Worm (Caenorhabditis elegans): Measurements from ENCODE around the gene C01G5.25.

Gene C01G5.25

DNA sequence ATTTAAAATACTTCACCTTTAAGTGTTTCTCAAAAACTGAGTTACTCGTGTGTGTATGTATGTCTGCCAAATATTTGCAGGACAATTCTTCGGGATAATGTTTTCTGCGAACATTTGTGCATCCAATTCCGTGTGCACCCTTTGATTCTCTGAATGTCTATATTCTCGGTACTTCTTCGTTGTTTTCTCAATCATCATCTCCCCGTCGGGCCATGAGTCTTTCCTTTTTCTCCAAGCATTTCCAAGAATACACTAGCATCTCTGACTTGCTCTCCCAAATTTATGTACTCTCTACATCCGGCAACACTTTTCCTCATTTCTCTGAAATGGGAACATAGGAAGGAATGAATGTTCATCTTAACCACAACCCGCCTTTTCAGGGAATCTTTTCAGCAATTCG lies 26.8 kb upstream of the C01G5.25 start:
- no peak for TF ChIP-seq tra-4 (tag; optimal IDR thresholded peaks at IDR 0.05)
- TF ChIP-seq scrt-1 (GFP tag; IDR thresholded peaks at IDR 0.05) = no peak
- TF ChIP-seq B0310.2 (tag; optimal IDR thresholded peaks at IDR 0.05) = no peak
- TF ChIP-seq flt-1 (GFP tag; IDR thresholded peaks at IDR 0.05) = no peak
- no peak for TF ChIP-seq sea-1 (GFP tag; conservative IDR thresholded peaks at IDR 0.05)
- TF ChIP-seq ceh-36 (tag; optimal IDR thresholded peaks at IDR 0.05) = no peak
- no peak for TF ChIP-seq ceh-13 (GFP tag; optimal IDR thresholded peaks at IDR 0.05)
- TF ChIP-seq tbx-11 (GFP tag; IDR thresholded peaks at IDR 0.05) = no peak
- TF ChIP-seq tbx-37 (GFP tag; conservative IDR thresholded peaks at IDR 0.05) = no peak
- no peak for TF ChIP-seq aly-1 (tag; optimal IDR thresholded peaks at IDR 0.05)
- TF ChIP-seq ama-1 (optimal IDR thresholded peaks at IDR 0.05) = no peak
- TF ChIP-seq F13C5.2 (tag; optimal IDR thresholded peaks at IDR 0.05) = no peak
- TF ChIP-seq hmbx-1 (tag; optimal IDR thresholded peaks at IDR 0.05) = no peak
- no peak for TF ChIP-seq ets-7 (tag; optimal IDR thresholded peaks at IDR 0.05)
- no peak for TF ChIP-seq pes-1 (GFP tag; IDR thresholded peaks at IDR 0.05)
- no peak for TF ChIP-seq hnd-1 (tag; optimal IDR thresholded peaks at IDR 0.05)

ce11 chrIV:6517859-6518258 lies 23.6 kb upstream of the C01G5.25 start, which contains the start of gene C01G5.7:
C01G5.7 (plus strand) TSS chrIV:6518159.
- TF ChIP-seq flt-1 (GFP tag; IDR thresholded peaks at IDR 0.05) (no peak), ceh-36 (tag; optimal IDR thresholded peaks at IDR 0.05) (no peak), tra-4 (tag; optimal IDR thresholded peaks at IDR 0.05) (no peak), aly-1 (tag; optimal IDR thresholded peaks at IDR 0.05) (no peak), F13C5.2 (tag; optimal IDR thresholded peaks at IDR 0.05) (no peak), ets-7 (tag; optimal IDR thresholded peaks at IDR 0.05) (no peak), hmbx-1 (tag; optimal IDR thresholded peaks at IDR 0.05) (no peak), scrt-1 (GFP tag; IDR thresholded peaks at IDR 0.05) (no peak), sea-1 (GFP tag; conservative IDR thresholded peaks at IDR 0.05) (no peak), ama-1 (optimal IDR thresholded peaks at IDR 0.05) (no peak), hmg-4 (GFP tag; optimal IDR thresholded peaks at IDR 0.05) (no peak), tbx-37 (GFP tag; conservative IDR thresholded peaks at IDR 0.05) (no peak), hnd-1 (tag; optimal IDR thresholded peaks at IDR 0.05) (no peak), B0310.2 (tag; optimal IDR thresholded peaks at IDR 0.05) (no peak), ceh-13 (GFP tag; optimal IDR thresholded peaks at IDR 0.05) (no peak), tbx-11 (GFP tag; IDR thresholded peaks at IDR 0.05) (no peak), pes-1 (GFP tag; IDR thresholded peaks at IDR 0.05) (no peak)

ce11 chrIV:6519593-6519992 lies 21.9 kb upstream of the C01G5.25 start, which contains the start of gene C01G5.9:
C01G5.9 (plus strand) TSS chrIV:6519893.
- TF ChIP-seq B0310.2 (tag; optimal IDR thresholded peaks at IDR 0.05) (no peak), ets-7 (tag; optimal IDR thresholded peaks at IDR 0.05) (no peak), hnd-1 (tag; optimal IDR thresholded peaks at IDR 0.05) (no peak), pes-1 (GFP tag; IDR thresholded peaks at IDR 0.05) (no peak), scrt-1 (GFP tag; IDR thresholded peaks at IDR 0.05) (no peak), tbx-11 (GFP tag; IDR thresholded peaks at IDR 0.05) (no peak), ceh-13 (GFP tag; optimal IDR thresholded peaks at IDR 0.05) (no peak), sea-1 (GFP tag; conservative IDR thresholded peaks at IDR 0.05) (no peak), ceh-36 (tag; optimal IDR thresholded peaks at IDR 0.05) (no peak), aly-1 (tag; optimal IDR thresholded peaks at IDR 0.05) (no peak), ama-1 (optimal IDR thresholded peaks at IDR 0.05) (no peak), hmg-4 (GFP tag; optimal IDR thresholded peaks at IDR 0.05) (no peak), hmbx-1 (tag; optimal IDR thresholded peaks at IDR 0.05) (no peak), tbx-37 (GFP tag; conservative IDR thresholded peaks at IDR 0.05) (no peak)

ce11 chrIV:6522305-6522917 lies 19.1 kb upstream of the C01G5.25 start, which contains the start of gene ddi-1:
ddi-1 (plus strand) TSS chrIV:6522867.
- TF ChIP-seq ama-1 (optimal IDR thresholded peaks at IDR 0.05) (no peak), hmbx-1 (tag; optimal IDR thresholded peaks at IDR 0.05) (no peak), hmg-4 (GFP tag; optimal IDR thresholded peaks at IDR 0.05) (no peak), flt-1 (GFP tag; IDR thresholded peaks at IDR 0.05) (no peak), sea-1 (GFP tag; conservative IDR thresholded peaks at IDR 0.05) (no peak), tbx-37 (GFP tag; conservative IDR thresholded peaks at IDR 0.05) (no peak), pes-1 (GFP tag; IDR thresholded peaks at IDR 0.05) (no peak), F13C5.2 (tag; optimal IDR thresholded peaks at IDR 0.05) (no peak), ceh-13 (GFP tag; optimal IDR thresholded peaks at IDR 0.05) (no peak), tra-4 (tag; optimal IDR thresholded peaks at IDR 0.05) (no peak)

DNA sequence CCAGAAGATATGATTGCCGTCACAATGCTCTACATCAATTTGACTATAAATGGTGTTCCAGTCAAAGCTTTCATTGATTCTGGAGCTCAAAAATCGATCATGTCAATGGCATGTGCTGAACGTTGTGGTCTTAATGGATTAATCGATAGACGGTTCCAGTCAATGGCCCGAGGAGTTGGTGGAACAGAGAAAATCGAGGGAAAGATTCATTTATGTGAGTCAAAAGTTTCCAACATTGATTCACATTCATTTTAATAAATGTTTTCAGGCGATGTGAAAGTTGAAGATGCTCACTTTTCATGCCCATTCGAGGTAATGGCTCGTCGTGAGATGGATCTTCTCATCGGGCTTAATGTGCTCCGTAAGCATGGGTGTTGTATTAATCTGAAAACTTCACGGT lies 17.7 kb upstream of the C01G5.25 start:
- no peak for TF ChIP-seq hmg-4 (GFP tag; optimal IDR thresholded peaks at IDR 0.05)
- no peak for TF ChIP-seq ama-1 (optimal IDR thresholded peaks at IDR 0.05)
- TF ChIP-seq ets-7 (tag; optimal IDR thresholded peaks at IDR 0.05) = no peak
- no peak for TF ChIP-seq scrt-1 (GFP tag; IDR thresholded peaks at IDR 0.05)
- TF ChIP-seq tra-4 (tag; optimal IDR thresholded peaks at IDR 0.05) = no peak
- TF ChIP-seq tbx-37 (GFP tag; conservative IDR thresholded peaks at IDR 0.05) = no peak
- no peak for TF ChIP-seq ceh-36 (tag; optimal IDR thresholded peaks at IDR 0.05)
- no peak for TF ChIP-seq sea-1 (GFP tag; conservative IDR thresholded peaks at IDR 0.05)
- no peak for TF ChIP-seq B0310.2 (tag; optimal IDR thresholded peaks at IDR 0.05)
- no peak for TF ChIP-seq F13C5.2 (tag; optimal IDR thresholded peaks at IDR 0.05)

DNA sequence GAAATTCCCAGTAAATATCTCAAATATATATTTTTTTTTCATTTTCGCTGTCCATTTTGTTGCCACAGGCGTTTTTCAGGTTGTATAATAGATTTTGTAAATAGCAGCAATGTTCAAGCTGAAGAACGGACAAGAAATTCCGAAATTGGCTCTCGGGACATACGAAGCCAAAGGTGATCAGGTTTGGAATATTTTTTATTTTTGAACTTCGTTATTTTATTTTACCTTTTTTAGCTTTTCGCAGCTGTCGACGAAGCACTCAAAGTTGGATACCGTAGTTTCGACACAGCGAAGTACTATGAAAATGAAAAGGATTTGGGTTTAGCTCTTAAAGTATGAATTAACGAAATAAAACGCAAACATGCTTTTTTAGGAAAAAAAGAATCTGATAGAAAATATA lies 17.0 kb upstream of the C01G5.25 start, which contains the start of gene C01G5.5:
C01G5.5 (plus strand) TSS at position 80 of the 400 bp plus-strand sequence.
- no peak for TF ChIP-seq ceh-36 (tag; optimal IDR thresholded peaks at IDR 0.05)
- no peak for TF ChIP-seq scrt-1 (GFP tag; IDR thresholded peaks at IDR 0.05)
- no peak for TF ChIP-seq B0310.2 (tag; optimal IDR thresholded peaks at IDR 0.05)
- TF ChIP-seq tbx-11 (GFP tag; IDR thresholded peaks at IDR 0.05) = no peak
- no peak for TF ChIP-seq hmbx-1 (tag; optimal IDR thresholded peaks at IDR 0.05)
- no peak for TF ChIP-seq hnd-1 (tag; optimal IDR thresholded peaks at IDR 0.05)
- TF ChIP-seq tra-4 (tag; optimal IDR thresholded peaks at IDR 0.05) = no peak
- TF ChIP-seq F13C5.2 (tag; optimal IDR thresholded peaks at IDR 0.05) = no peak
- no peak for TF ChIP-seq sea-1 (GFP tag; conservative IDR thresholded peaks at IDR 0.05)
- no peak for TF ChIP-seq ceh-13 (GFP tag; optimal IDR thresholded peaks at IDR 0.05)
- TF ChIP-seq ets-7 (tag; optimal IDR thresholded peaks at IDR 0.05) = no peak
- TF ChIP-seq aly-1 (tag; optimal IDR thresholded peaks at IDR 0.05) = no peak
- no peak for TF ChIP-seq pes-1 (GFP tag; IDR thresholded peaks at IDR 0.05)
- TF ChIP-seq ama-1 (optimal IDR thresholded peaks at IDR 0.05) = no peak
- no peak for TF ChIP-seq tbx-37 (GFP tag; conservative IDR thresholded peaks at IDR 0.05)

DNA sequence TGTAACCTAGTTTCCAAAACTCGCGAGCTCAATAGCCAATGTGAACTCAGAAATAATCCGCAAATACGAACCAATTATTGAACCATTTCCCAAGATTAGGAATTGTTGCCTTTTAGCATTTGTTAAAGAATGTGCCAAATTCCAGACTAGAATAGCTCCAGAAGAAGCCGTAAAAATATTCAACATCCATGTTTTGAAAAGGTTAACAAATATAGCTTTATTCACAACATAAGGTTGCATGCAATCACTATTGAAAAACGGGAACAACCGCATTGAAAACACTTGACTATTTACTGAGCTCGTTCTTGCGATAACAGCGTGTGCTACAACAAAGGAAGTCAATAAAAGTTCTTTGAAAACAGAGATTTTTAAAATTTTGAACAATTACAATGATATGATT lies 15.0 kb upstream of the C01G5.25 start:
- no peak for TF ChIP-seq pes-1 (GFP tag; IDR thresholded peaks at IDR 0.05)
- TF ChIP-seq tbx-37 (GFP tag; conservative IDR thresholded peaks at IDR 0.05) = no peak
- no peak for TF ChIP-seq hmg-4 (GFP tag; optimal IDR thresholded peaks at IDR 0.05)
- no peak for TF ChIP-seq ets-7 (tag; optimal IDR thresholded peaks at IDR 0.05)
- no peak for TF ChIP-seq hnd-1 (tag; optimal IDR thresholded peaks at IDR 0.05)
- no peak for TF ChIP-seq ama-1 (optimal IDR thresholded peaks at IDR 0.05)
- no peak for TF ChIP-seq F13C5.2 (tag; optimal IDR thresholded peaks at IDR 0.05)
- TF ChIP-seq ceh-36 (tag; optimal IDR thresholded peaks at IDR 0.05) = no peak
- TF ChIP-seq tra-4 (tag; optimal IDR thresholded peaks at IDR 0.05) = no peak
- no peak for TF ChIP-seq ceh-13 (GFP tag; optimal IDR thresholded peaks at IDR 0.05)
- TF ChIP-seq aly-1 (tag; optimal IDR thresholded peaks at IDR 0.05) = no peak
- no peak for TF ChIP-seq tbx-11 (GFP tag; IDR thresholded peaks at IDR 0.05)
- no peak for TF ChIP-seq hmbx-1 (tag; optimal IDR thresholded peaks at IDR 0.05)
- TF ChIP-seq sea-1 (GFP tag; conservative IDR thresholded peaks at IDR 0.05) = no peak
